Fruit fly (Drosophila melanogaster): ENCODE measurements around the gene bif.
A peak's percentile ranks its signal among the peaks of the same experiment; 100 is the strongest.

Gene bif

dm6 chrX:11713808-11714528 is 35.2 kb downstream of the bif start (continued):
- TF ChIP-seq CG16779 (GFP tag; IDR thresholded peaks at IDR 0.05) (no peak), bigmax (GFP tag; optimal IDR thresholded peaks at IDR 0.05) (no peak), ab (GFP tag; optimal IDR thresholded peaks at IDR 0.05) (no peak), btn (GFP tag; optimal IDR thresholded peaks at IDR 0.05) (no peak), slou (GFP tag; optimal IDR thresholded peaks at IDR 0.05) (no peak), Bgb (GFP tag; IDR thresholded peaks at IDR 0.05; ENCODE audit: partially characterized antibody) (no peak), tio (GFP tag; optimal IDR thresholded peaks at IDR 0.05) (no peak), Gsc (GFP tag; IDR thresholded peaks at IDR 0.05) (no peak), crp (GFP tag; optimal IDR thresholded peaks at IDR 0.05) (no peak), H2.0 (GFP tag; IDR thresholded peaks at IDR 0.05) (no peak), Myb (GFP tag; optimal IDR thresholded peaks at IDR 0.05) (no peak), CG9215 (GFP tag; IDR thresholded peaks at IDR 0.05) (no peak), GATAe (GFP tag; conservative IDR thresholded peaks at IDR 0.05) (no peak), CG7786 (GFP tag; optimal IDR thresholded peaks at IDR 0.05) (no peak), CG3163 (GFP tag; optimal IDR thresholded peaks at IDR 0.05) (peak; percentile 62), exex (tag; optimal IDR thresholded peaks at IDR 0.05) (peak; percentile 84), Doc2 (GFP tag; IDR thresholded peaks at IDR 0.05) (no peak), Kr (GFP tag; optimal IDR thresholded peaks at IDR 0.05) (no peak), sqz (GFP tag; optimal IDR thresholded peaks at IDR 0.05) (no peak), kah (GFP tag; optimal IDR thresholded peaks at IDR 0.05) (no peak), crc (GFP tag; optimal IDR thresholded peaks at IDR 0.05) (no peak), CG30403 (GFP tag; optimal IDR thresholded peaks at IDR 0.05) (no peak), pnt (GFP tag; optimal IDR thresholded peaks at IDR 0.05) (no peak), dan (GFP tag; IDR thresholded peaks at IDR 0.05) (no peak), CG2116 (GFP tag; optimal IDR thresholded peaks at IDR 0.05) (peak; percentile 2), bsh (GFP tag; optimal IDR thresholded peaks at IDR 0.05) (peak in 1 of 2 experiments; percentile 55), Dek (tag; optimal IDR thresholded peaks at IDR 0.05) (no peak), Optix (GFP tag; IDR thresholded peaks at IDR 0.05) (no peak), Ssrp (tag; optimal IDR thresholded peaks at IDR 0.05) (no peak), unc-4 (GFP tag; IDR thresholded peaks at IDR 0.05; ENCODE audit: partially characterized antibody) (no peak), NK7.1 (GFP tag; optimal IDR thresholded peaks at IDR 0.05) (no peak), CG7357 (GFP tag; IDR thresholded peaks at IDR 0.05) (no peak), twi (tag; optimal IDR thresholded peaks at IDR 0.05) (no peak), CG32772 (GFP tag; IDR thresholded peaks at IDR 0.05) (no peak), her (GFP tag; optimal IDR thresholded peaks at IDR 0.05) (no peak), CG1832 (GFP tag; optimal IDR thresholded peaks at IDR 0.05) (peak; percentile 63), abd-A (tag; optimal IDR thresholded peaks at IDR 0.05) (peak; percentile 52), nmo (GFP tag; optimal IDR thresholded peaks at IDR 0.05) (no peak), Med (GFP tag) (peak; percentile 34), E2f1 (GFP tag; IDR thresholded peaks at IDR 0.05) (no peak), vnd (GFP tag; IDR thresholded peaks at IDR 0.05; ENCODE audit: partially characterized antibody) (no peak), CG12391 (tag; optimal IDR thresholded peaks at IDR 0.05) (no peak), psq (GFP tag; optimal IDR thresholded peaks at IDR 0.05) (peak; percentile 83), hkb (optimal IDR thresholded peaks at IDR 0.05) (no peak), hkb (GFP tag; IDR thresholded peaks at IDR 0.05) (no peak), NC2β (GFP tag; optimal IDR thresholded peaks at IDR 0.05) (no peak), p53 (GFP tag; optimal IDR thresholded peaks at IDR 0.05) (no peak), CG4282 (GFP tag; optimal IDR thresholded peaks at IDR 0.05) (no peak), az2 (GFP tag; optimal IDR thresholded peaks at IDR 0.05) (no peak), CTCF (GFP tag; optimal IDR thresholded peaks at IDR 0.05) (no peak), CG1603 (tag; optimal IDR thresholded peaks at IDR 0.05) (no peak), Pdp1 (GFP tag; optimal IDR thresholded peaks at IDR 0.05) (peak in 1 of 2 experiments; percentile 82)

All from whole organism, embryonic.